Worm (Caenorhabditis elegans) whole organism, late embryonic: ENCODE results near the gene arv-1.

Source experiments
- C08G9.2 ChIP-seq: sonication (generic microtip); optimal IDR thresholded peaks from 2 replicates; lab custom pipeline; 2016; ENCODE audit warnings: mild to moderate bottlenecking, missing genetic modification characterization, moderate library complexity, missing compliant biosample characterization
- C38D4.7 ChIP-seq: fragments of 200-800 bp; sonication (Bioruptor generic); optimal IDR thresholded peaks from 2 replicates; lab custom pipeline; 2018; ENCODE audit warnings: mild to moderate bottlenecking, missing genetic modification characterization, moderate library complexity, missing compliant biosample characterization
- F13H6.1 ChIP-seq: sonication (generic microtip); optimal IDR thresholded peaks from 2 replicates; lab custom pipeline; 2016; ENCODE audit warnings: missing genetic modification characterization, missing compliant biosample characterization
- T23F11.4 ChIP-seq: fragments of 200-800 bp; sonication (Bioruptor generic); optimal IDR thresholded peaks from 2 replicates; lab custom pipeline; 2018; ENCODE audit warnings: mild to moderate bottlenecking, missing genetic modification characterization, missing compliant biosample characterization
- ahr-1 ChIP-seq: sonication (generic microtip); optimal IDR thresholded peaks from 2 replicates; lab custom pipeline; 2016; ENCODE audit warnings: missing genetic modification characterization, missing compliant biosample characterization
- ceh-19 ChIP-seq: fragments of 200-800 bp; sonication (Bioruptor generic); optimal IDR thresholded peaks from 2 replicates; lab custom pipeline; 2018; ENCODE audit warnings: mild to moderate bottlenecking, missing genetic modification characterization, missing compliant biosample characterization
- ceh-22 ChIP-seq: sonication (generic microtip); optimal IDR thresholded peaks from 2 replicates; lab custom pipeline; 2017; ENCODE audit warnings: missing biosample characterization, missing genetic modification characterization
- ceh-31 ChIP-seq: sonication (generic microtip); optimal IDR thresholded peaks from 2 replicates; lab custom pipeline; 2016; ENCODE audit warnings: missing genetic modification characterization, missing compliant biosample characterization
- ceh-34 ChIP-seq: sonication (generic microtip); optimal IDR thresholded peaks from 2 replicates; lab custom pipeline; 2016; ENCODE audit warnings: mild to moderate bottlenecking, missing genetic modification characterization, missing compliant biosample characterization
- ceh-48 ChIP-seq: sonication (generic microtip); optimal IDR thresholded peaks from 2 replicates; lab custom pipeline; 2016; ENCODE audit warnings: missing genetic modification characterization, inconsistent platforms, missing compliant biosample characterization
- ceh-6 ChIP-seq: fragments of 200-800 bp; sonication (Bioruptor generic); optimal IDR thresholded peaks from 2 replicates; lab custom pipeline; 2018; ENCODE audit warnings: mild to moderate bottlenecking, missing genetic modification characterization, missing compliant biosample characterization
- ceh-9 ChIP-seq: sonication (generic microtip); optimal IDR thresholded peaks from 2 replicates; lab custom pipeline; 2016; ENCODE audit warnings: mild to moderate bottlenecking, missing genetic modification characterization, inconsistent platforms, missing compliant biosample characterization
- dve-1 ChIP-seq: sonication (generic microtip); optimal IDR thresholded peaks from 2 replicates; lab custom pipeline; 2017; ENCODE audit warnings: antibody characterized with exemption, mild to moderate bottlenecking, missing genetic modification characterization, missing compliant biosample characterization
- eyg-1 ChIP-seq: sonication (generic microtip); optimal IDR thresholded peaks from 2 replicates; lab custom pipeline; 2016; ENCODE audit warnings: missing genotype, missing genetic modification characterization, missing compliant biosample characterization
- fax-1 ChIP-seq: sonication (generic microtip); optimal IDR thresholded peaks from 2 replicates; lab custom pipeline; 2016; ENCODE audit warnings: missing genotype, missing genetic modification characterization, missing compliant biosample characterization
- fkh-10 ChIP-seq: fragments of 150-350 bp; optimal IDR thresholded peaks from 2 replicates; lab custom pipeline; 2014; ENCODE audit warnings: missing biosample characterization, missing genetic modification reagents, missing genetic modification characterization
- fkh-6 ChIP-seq: sonication (generic microtip); optimal IDR thresholded peaks from 2 replicates; lab custom pipeline; 2016; ENCODE audit warnings: missing genetic modification characterization, missing compliant biosample characterization
- gmeb-2 ChIP-seq: sonication (generic microtip); optimal IDR thresholded peaks from 2 replicates; lab custom pipeline; 2016; ENCODE audit warnings: missing genetic modification characterization, inconsistent platforms, missing compliant biosample characterization
- hlh-15 ChIP-seq: sonication (generic microtip); optimal IDR thresholded peaks from 2 replicates; lab custom pipeline; 2016; ENCODE audit warnings: missing genetic modification characterization, missing compliant biosample characterization
- hlh-6 ChIP-seq: sonication (generic microtip); optimal IDR thresholded peaks from 2 replicates; lab custom pipeline; 2016; ENCODE audit warnings: missing genotype, missing genetic modification characterization, missing compliant biosample characterization
- lin-11 ChIP-seq: fragments of 200-800 bp; sonication (Bioruptor generic); optimal IDR thresholded peaks from 2 replicates; lab custom pipeline; 2018; ENCODE audit warnings: mild to moderate bottlenecking, missing genetic modification characterization, missing compliant biosample characterization
- madf-2 ChIP-seq: sonication (generic microtip); optimal IDR thresholded peaks from 2 replicates; lab custom pipeline; 2017; ENCODE audit warnings: missing genetic modification characterization, missing compliant biosample characterization
- nfya-1 ChIP-seq: sonication (generic microtip); optimal IDR thresholded peaks from 2 replicates; lab custom pipeline; 2017; ENCODE audit warnings: missing genetic modification characterization, mild to moderate bottlenecking, missing compliant biosample characterization, antibody characterized with exemption, moderate library complexity
- nhr-232 ChIP-seq: sonication (generic microtip); optimal IDR thresholded peaks from 2 replicates; lab custom pipeline; 2016; ENCODE audit warnings: missing genetic modification characterization, missing compliant biosample characterization
- npax-4 ChIP-seq: sonication (generic microtip); optimal IDR thresholded peaks from 2 replicates; lab custom pipeline; 2016; ENCODE audit warnings: missing genetic modification characterization, missing compliant biosample characterization
- odd-2 ChIP-seq: sonication (generic microtip); optimal IDR thresholded peaks from 2 replicates; lab custom pipeline; 2017; ENCODE audit warnings: antibody characterized with exemption, mild to moderate bottlenecking, missing genetic modification characterization, missing compliant biosample characterization
- pag-3 ChIP-seq: sonication (generic microtip); optimal IDR thresholded peaks from 2 replicates; lab custom pipeline; 2016; ENCODE audit warnings: missing compliant biosample characterization, missing genetic modification characterization, borderline replicate concordance
- pax-1 ChIP-seq: fragments of 150-350 bp; optimal IDR thresholded peaks from 2 replicates; lab custom pipeline; 2014; ENCODE audit warnings: missing biosample characterization, missing genetic modification characterization
- pha-2 ChIP-seq: sonication (generic microtip); optimal IDR thresholded peaks from 2 replicates; lab custom pipeline; 2017; ENCODE audit warnings: mild to moderate bottlenecking, missing genetic modification characterization, missing compliant biosample characterization
- pqm-1 ChIP-seq: sonication (generic microtip); optimal IDR thresholded peaks from 2 replicates; lab custom pipeline; 2016; ENCODE audit warnings: missing genetic modification characterization, missing compliant biosample characterization
- rnt-1 ChIP-seq: sonication (generic microtip); optimal IDR thresholded peaks from 2 replicates; lab custom pipeline; 2016; ENCODE audit warnings: missing genetic modification characterization, missing compliant biosample characterization
- sdc-2 ChIP-seq: sonication (generic microtip); optimal IDR thresholded peaks from 2 replicates; lab custom pipeline; 2016; ENCODE audit warnings: missing genotype, missing genetic modification characterization, missing compliant biosample characterization
- syd-9 ChIP-seq: sonication (generic microtip); optimal IDR thresholded peaks from 2 replicates; lab custom pipeline; 2016; ENCODE audit warnings: mild to moderate bottlenecking, missing genetic modification characterization, moderate library complexity, missing compliant biosample characterization
- unc-42 ChIP-seq: sonication (generic microtip); optimal IDR thresholded peaks from 2 replicates; lab custom pipeline; 2016; ENCODE audit warnings: missing genotype, missing genetic modification characterization, missing compliant biosample characterization
- unc-55 ChIP-seq: sonication (generic microtip); optimal IDR thresholded peaks from 2 replicates; lab custom pipeline; 2017; ENCODE audit warnings: missing biosample characterization, missing genetic modification reagents, missing genetic modification characterization
- zip-5 ChIP-seq: sonication (generic microtip); optimal IDR thresholded peaks from 2 replicates; lab custom pipeline; 2016; ENCODE audit warnings: missing genetic modification characterization, missing compliant biosample characterization

arv-1 gene

ce11 chrII:10168905-10169782 lies 31.5 kb downstream of the arv-1 start, which contains the start of gene daf-19 (continued):
- TF ChIP-seq fkh-10 (GFP tag; lab: Kevin White, UChicago) (no peak), lin-11 (no peak), ceh-48 (peak; percentile 74), fkh-6 (peak; percentile 75), ceh-34 (peak; percentile 61), hlh-15 (tag; lab: Kevin White, UChicago) (no peak), ceh-6 (GFP tag; lab: Kevin White, UChicago) (no peak), dve-1 (tag; lab: Kevin White, UChicago) (peak; percentile 55), pha-2 (peak; percentile 68), nhr-232 (no peak), ceh-19 (peak; percentile 88), odd-2 (tag; lab: Kevin White, UChicago) (no peak), C08G9.2 (peak; percentile 50), pqm-1 (tag; lab: Kevin White, UChicago) (no peak), syd-9 (tag; lab: Kevin White, UChicago) (peak; percentile 92), unc-55 (GFP tag; lab: Kevin White, UChicago) (no peak), eyg-1 (peak; percentile 42), ceh-31 (tag; lab: Kevin White, UChicago) (peak; percentile 84), pax-1 (tag; lab: Kevin White, UChicago) (no peak)

ce11 chrII:10167731-10168130 lies 32.9 kb downstream of the arv-1 start:
- TF ChIP-seq C38D4.7 (GFP tag; lab: Kevin White, UChicago) (no peak), zip-5 (tag; lab: Kevin White, UChicago) (no peak), ahr-1 (tag; lab: Kevin White, UChicago) (no peak), sdc-2 (tag; lab: Kevin White, UChicago) (no peak), unc-42 (tag; lab: Kevin White, UChicago) (no peak), ceh-22 (tag; lab: Kevin White, UChicago) (no peak), ceh-6 (GFP tag; lab: Kevin White, UChicago) (no peak), pag-3 (no peak), T23F11.4 (GFP tag; lab: Kevin White, UChicago) (no peak), syd-9 (tag; lab: Kevin White, UChicago) (no peak), fax-1 (tag; lab: Kevin White, UChicago) (no peak), madf-2 (no peak), unc-55 (GFP tag; lab: Kevin White, UChicago) (no peak), rnt-1 (no peak), dve-1 (tag; lab: Kevin White, UChicago) (no peak), nfya-1 (no peak), ceh-9 (no peak), npax-4 (tag; lab: Kevin White, UChicago) (no peak), ceh-48 (no peak)

- no peak for TF ChIP-seq ceh-48
Observed at ce11 chrII:10166365-10166764, 34.3 kb downstream of the arv-1 start.

ce11 chrII:10164137-10164536 lies 36.5 kb downstream of the arv-1 start:
- no peak for TF ChIP-seq eyg-1
- TF ChIP-seq F13H6.1, result no peak
- no peak for TF ChIP-seq hlh-6 (tag; lab: Kevin White, UChicago)
- no peak for TF ChIP-seq npax-4 (tag; lab: Kevin White, UChicago)
- no peak for TF ChIP-seq gmeb-2 (tag; lab: Kevin White, UChicago)
- no peak for TF ChIP-seq ahr-1 (tag; lab: Kevin White, UChicago)
